Fruit fly (Drosophila melanogaster) S2 (cell line): ENCODE data around the gene CG15177.

Source experiments
- CG8478 ChIP-seq: fragments of >200 bp; optimal IDR thresholded peaks from 2 replicates; lab custom pipeline; 2018
- CTCF ChIP-seq, 2 experiments: fragments of >200 bp; optimal IDR thresholded peaks; 2 replicates each; lab custom pipeline; 2018

CG15177 gene

dm6 chr3R:6644334-6644733 is 15.2 kb upstream of the CG15177 start, which contains the start of gene Ass:
Gene Ass, minus strand, starts transcription at chr3R:6644434.
- TF ChIP-seq CTCF (optimal IDR thresholded peaks at IDR 0.05; lab: Kevin White, UChicago) (no peak), CG8478 (lab: Kevin White, UChicago) (no peak)

- no peak for TF ChIP-seq CG8478 (lab: Kevin White, UChicago)
- TF ChIP-seq CTCF (optimal IDR thresholded peaks at IDR 0.05; lab: Kevin White, UChicago): no peak
Measured at dm6 chr3R:6640932-6641331, 11.8 kb upstream of the CG15177 start, which contains the start of gene CG31286. Gene CG31286, plus strand, starts transcription at chr3R:6641232.

- no peak for TF ChIP-seq CG8478 (lab: Kevin White, UChicago)
- no peak for TF ChIP-seq CTCF (optimal IDR thresholded peaks at IDR 0.05; lab: Kevin White, UChicago)
Measured at dm6 chr3R:6629851-6630250, 730 bp upstream of the CG15177 start, which contains the start of gene sunz. Gene sunz, plus strand, starts transcription at chr3R:6630151.

- TF ChIP-seq CG8478 (lab: Kevin White, UChicago): no peak
- TF ChIP-seq CTCF (optimal IDR thresholded peaks at IDR 0.05; lab: Kevin White, UChicago): no peak
Measured at dm6 chr3R:6627800-6628199, 1.3 kb downstream of the CG15177 start, which contains the start of gene sowi. Gene sowi, minus strand, starts transcription at chr3R:6627900.

- TF ChIP-seq CTCF (optimal IDR thresholded peaks at IDR 0.05; lab: Kevin White, UChicago) (no peak), CG8478 (lab: Kevin White, UChicago) (no peak)
Measured at dm6 chr3R:6608814-6609213, 20.3 kb downstream of the CG15177 start, which contains the start of gene glob2. Gene glob2, minus strand, starts transcription at chr3R:6608914.

- TF ChIP-seq CG8478 (lab: Kevin White, UChicago): no peak
- peak; percentile 21 to 73 for TF ChIP-seq CTCF (optimal IDR thresholded peaks at IDR 0.05; lab: Kevin White, UChicago)
Measured at dm6 chr3R:6605142-6605541, 24.0 kb downstream of the CG15177 start.

- TF ChIP-seq CTCF (optimal IDR thresholded peaks at IDR 0.05; lab: Kevin White, UChicago) (no peak), CG8478 (lab: Kevin White, UChicago) (no peak)
Measured at dm6 chr3R:6600942-6601341, 28.2 kb downstream of the CG15177 start, which contains the start of gene CG31482. Gene CG31482, plus strand, starts transcription at chr3R:6601242.

- TF ChIP-seq CTCF (optimal IDR thresholded peaks at IDR 0.05; lab: Kevin White, UChicago): no peak
- TF ChIP-seq CG8478 (lab: Kevin White, UChicago): no peak
Measured at dm6 chr3R:6597922-6598321, 31.2 kb downstream of the CG15177 start, which contains the start of gene CG1138. Gene CG1138, minus strand, starts transcription at chr3R:6598022.

- TF ChIP-seq CTCF (optimal IDR thresholded peaks at IDR 0.05; lab: Kevin White, UChicago): no peak
- TF ChIP-seq CG8478 (lab: Kevin White, UChicago): no peak
Measured at dm6 chr3R:6593068-6593567, 36.0 kb downstream of the CG15177 start, which contains the start of gene dpr11. Gene dpr11, minus strand, starts transcription at chr3R:6593330.

dm6 chr3R:6580484-6580883 is 48.6 kb downstream of the CG15177 start, which contains the start of gene CG2336:
Gene CG2336, plus strand, starts transcription at chr3R:6580784.
- TF ChIP-seq CG8478 (lab: Kevin White, UChicago) (no peak), CTCF (optimal IDR thresholded peaks at IDR 0.05; lab: Kevin White, UChicago) (no peak)
